Fruit fly (Drosophila melanogaster) whole organism, embryonic: ENCODE results near the gene CG8051.

Experiments
- Adf1 ChIP-seq: fragments of 200-800 bp; sonication (Bioruptor generic); IDR thresholded peaks from 2 replicates; pipeline ENCODE4 v1.3.6; 2022; ENCODE audit warnings: missing biosample characterization, missing genetic modification characterization
- Atf-2 ChIP-seq: fragments of 200-800 bp; sonication (Bioruptor generic); optimal IDR thresholded peaks from 2 replicates; lab custom pipeline; 2016; ENCODE audit warnings: missing biosample characterization, missing genetic modification characterization
- Bgb ChIP-seq: fragments of 200-800 bp; sonication (Bioruptor generic); IDR thresholded peaks from 2 replicates; pipeline ENCODE4 v1.3.6; 2022; ENCODE audit warnings: missing biosample characterization, missing genetic modification characterization; ENCODE audit not compliant: partially characterized antibody
- CG11456 ChIP-seq: fragments of 200-800 bp; sonication (Bioruptor generic); IDR thresholded peaks from 3 replicates; pipeline ENCODE4 v1.3.6; 2022; ENCODE audit warnings: missing biosample characterization, missing genetic modification characterization
- CG14050 ChIP-seq: fragments of 200-800 bp; sonication (Bioruptor generic); IDR thresholded peaks from 3 replicates; pipeline ENCODE4 v1.3.6; 2022; ENCODE audit warnings: missing biosample characterization, missing genetic modification characterization
- CG1647 ChIP-seq: fragments of 200-800 bp; sonication (Bioruptor generic); optimal IDR thresholded peaks from 3 replicates; lab custom pipeline; 2016; ENCODE audit warnings: missing biosample characterization, missing genetic modification characterization
- CG16815 ChIP-seq: fragments of 200-800 bp; sonication (Bioruptor generic); optimal IDR thresholded peaks from 3 replicates; lab custom pipeline; 2017; ENCODE audit warnings: missing biosample characterization, mild to moderate bottlenecking, missing genetic modification characterization
- CG16863 ChIP-seq: fragments of 200-800 bp; sonication (Bioruptor generic); optimal IDR thresholded peaks from 3 replicates; lab custom pipeline; 2016; ENCODE audit warnings: missing biosample characterization, missing genetic modification characterization
- CG17802 ChIP-seq: fragments of 200-800 bp; sonication (Bioruptor generic); optimal IDR thresholded peaks from 2 replicates; lab custom pipeline; 2018; ENCODE audit warnings: missing biosample characterization, mild to moderate bottlenecking, missing genetic modification characterization, moderate library complexity
- CG17829 ChIP-seq: fragments of 200-800 bp; optimal IDR thresholded peaks from 2 replicates; lab custom pipeline; 2019; ENCODE audit warnings: missing biosample characterization, mild to moderate bottlenecking, missing genetic modification characterization, moderate library complexity
- CG17912 ChIP-seq: fragments of 200-800 bp; sonication (Bioruptor generic); optimal IDR thresholded peaks from 2 replicates; lab custom pipeline; 2018; ENCODE audit warnings: missing biosample characterization, mild to moderate bottlenecking, missing genetic modification characterization
- CG2120 ChIP-seq: fragments of 200-800 bp; sonication (Bioruptor generic); optimal IDR thresholded peaks from 3 replicates; lab custom pipeline; 2016; ENCODE audit warnings: missing biosample characterization, missing genetic modification characterization
- CG2678 ChIP-seq: fragments of 200-800 bp; sonication (Bioruptor generic); optimal IDR thresholded peaks from 3 replicates; lab custom pipeline; 2019; ENCODE audit warnings: missing biosample characterization, mild to moderate bottlenecking, missing genetic modification characterization, moderate library complexity
- CG31388 ChIP-seq: fragments of 200-800 bp; sonication (Bioruptor generic); optimal IDR thresholded peaks from 2 replicates; lab custom pipeline; 2016; ENCODE audit warnings: missing biosample characterization, missing genetic modification characterization
- CG31441 ChIP-seq: fragments of 200-800 bp; sonication (Bioruptor generic); IDR thresholded peaks from 2 replicates; pipeline ENCODE4 v1.3.6; 2022; ENCODE audit warnings: missing biosample characterization, missing genetic modification characterization
- CG34422 ChIP-seq: fragments of 200-800 bp; sonication (Bioruptor generic); IDR thresholded peaks from 3 replicates; pipeline ENCODE4 v1.3.6; 2022; ENCODE audit warnings: missing biosample characterization, missing genetic modification characterization
- CG6175 ChIP-seq: fragments of 200-800 bp; sonication (Bioruptor generic); IDR thresholded peaks from 3 replicates; pipeline ENCODE4 v1.3.6; 2022; ENCODE audit warnings: missing biosample characterization, missing genetic modification characterization
- CG6765 ChIP-seq: fragments of 200-800 bp; sonication (Bioruptor generic); optimal IDR thresholded peaks from 3 replicates; lab custom pipeline; 2017; ENCODE audit warnings: missing biosample characterization, mild to moderate bottlenecking, missing genetic modification characterization
- CG7271 ChIP-seq: fragments of 200-800 bp; sonication (Bioruptor generic); optimal IDR thresholded peaks from 2 replicates; lab custom pipeline; 2018; ENCODE audit warnings: missing biosample characterization, mild to moderate bottlenecking, missing genetic modification characterization, moderate library complexity
- CG7372 ChIP-seq: fragments of 200-800 bp; sonication (Bioruptor generic); IDR thresholded peaks from 2 replicates; pipeline ENCODE4 v1.3.6; 2022; ENCODE audit warnings: missing biosample characterization, missing genetic modification characterization
- Ets65A ChIP-seq: fragments of 200-800 bp; sonication (Bioruptor generic); peaks from one replicate; lab custom pipeline; 2016; ENCODE audit warnings: missing biosample characterization, missing genetic modification characterization
- HmgD ChIP-seq: fragments of 200-800 bp; sonication (Bioruptor generic); optimal IDR thresholded peaks from 3 replicates; lab custom pipeline; 2016; ENCODE audit warnings: missing biosample characterization, missing genetic modification characterization
- Hmr ChIP-seq: fragments of 200-800 bp; sonication (Bioruptor generic); optimal IDR thresholded peaks from 3 replicates; lab custom pipeline; 2017; ENCODE audit warnings: mild to moderate bottlenecking, missing biosample characterization, missing genetic modification reagents, missing genetic modification characterization
- Lim3 ChIP-seq: fragments of 200-800 bp; sonication (Bioruptor generic); IDR thresholded peaks from 2 replicates; pipeline ENCODE4 v1.3.6; 2022; ENCODE audit warnings: missing biosample characterization, missing genetic modification characterization
- MBD-R2 ChIP-seq: fragments of 200-800 bp; sonication (Bioruptor generic); IDR thresholded peaks from 2 replicates; pipeline ENCODE4 v1.3.6; 2022; ENCODE audit warnings: missing biosample characterization, missing genetic modification characterization
- Meics ChIP-seq: fragments of 200-800 bp; sonication (Bioruptor generic); optimal IDR thresholded peaks from 2 replicates; lab custom pipeline; 2017; ENCODE audit warnings: missing biosample characterization, mild to moderate bottlenecking, missing genetic modification characterization
- NK7.1 ChIP-seq: fragments of 200-800 bp; sonication (Bioruptor generic); optimal IDR thresholded peaks from 3 replicates; lab custom pipeline; 2016; ENCODE audit warnings: missing biosample characterization, missing genetic modification characterization
- Nf-YC ChIP-seq: fragments of 200-800 bp; optimal IDR thresholded peaks from 3 replicates; lab custom pipeline; 2019; ENCODE audit warnings: missing biosample characterization, mild to moderate bottlenecking, missing genetic modification characterization, moderate library complexity
- NfI ChIP-seq: fragments of 200-800 bp; sonication (Bioruptor generic); optimal IDR thresholded peaks from 3 replicates; lab custom pipeline; 2018; ENCODE audit warnings: missing biosample characterization, mild to moderate bottlenecking, missing genetic modification characterization, moderate library complexity
- Opbp ChIP-seq: fragments of 200-800 bp; sonication (Bioruptor generic); IDR thresholded peaks from 3 replicates; pipeline ENCODE4 v1.3.6; 2022; ENCODE audit warnings: missing biosample characterization, missing genetic modification characterization; ENCODE audit not compliant: partially characterized antibody
- PHDP ChIP-seq: fragments of 200-800 bp; sonication (Bioruptor generic); optimal IDR thresholded peaks from 3 replicates; lab custom pipeline; 2018; ENCODE audit warnings: missing biosample characterization, mild to moderate bottlenecking, missing genetic modification characterization, moderate library complexity
- bsh ChIP-seq, 2 experiments: fragments of 200-800 bp; sonication (Bioruptor generic); optimal IDR thresholded peaks; 2 replicates each; lab custom pipeline; 2017 to 2018; ENCODE audit warnings: mild to moderate bottlenecking in 2 of 2, missing biosample characterization in 2 of 2, missing genetic modification characterization in 2 of 2, moderate library complexity in 1 of 2
- cas ChIP-seq: fragments of 200-800 bp; sonication (Bioruptor generic); IDR thresholded peaks from 2 replicates; pipeline ENCODE4 v1.3.6; 2022; ENCODE audit warnings: missing biosample characterization, missing genetic modification characterization
- chif ChIP-seq, 2 experiments: fragments of 200-800 bp; sonication (Bioruptor generic); optimal IDR thresholded peaks; 3 replicates each; lab custom pipeline; 2016; ENCODE audit warnings: missing biosample characterization in 2 of 2, missing genetic modification characterization in 2 of 2
- eve ChIP-seq, 2 experiments: fragments of >200 bp; optimal IDR thresholded peaks; 2 replicates each; lab custom pipeline; 2017; ENCODE audit warnings: missing biosample characterization in 2 of 2, missing genetic modification characterization in 2 of 2
- eyg ChIP-seq: fragments of 200-800 bp; sonication (Bioruptor generic); optimal IDR thresholded peaks from 3 replicates; lab custom pipeline; 2016; ENCODE audit warnings: missing biosample characterization, missing genetic modification characterization
- gce ChIP-seq: fragments of 200-800 bp; sonication (Bioruptor generic); IDR thresholded peaks from 3 replicates; pipeline ENCODE4 v1.3.6; 2022; ENCODE audit warnings: missing biosample characterization, missing genetic modification characterization
- gcm ChIP-seq: fragments of 200-800 bp; sonication (Bioruptor generic); optimal IDR thresholded peaks from 2 replicates; lab custom pipeline; 2019; ENCODE audit warnings: missing biosample characterization, mild to moderate bottlenecking, missing genetic modification characterization, moderate library complexity
- gsb ChIP-seq: fragments of 200-800 bp; sonication (Bioruptor generic); IDR thresholded peaks from 2 replicates; pipeline ENCODE4 v1.3.6; 2022; ENCODE audit warnings: missing biosample characterization, missing genetic modification characterization
- hth ChIP-seq: fragments of >200 bp; optimal IDR thresholded peaks from 2 replicates; lab custom pipeline; 2017; ENCODE audit warnings: inconsistent platforms
- jing ChIP-seq: fragments of 200-800 bp; sonication (Bioruptor generic); optimal IDR thresholded peaks from 2 replicates; lab custom pipeline; 2018; ENCODE audit warnings: missing biosample characterization, mild to moderate bottlenecking, missing genetic modification characterization
- luna ChIP-seq: fragments of 200-800 bp; sonication (Bioruptor generic); optimal IDR thresholded peaks from 2 replicates; lab custom pipeline; 2016; ENCODE audit warnings: missing biosample characterization, missing genetic modification characterization
- mld ChIP-seq: fragments of 200-800 bp; sonication (Bioruptor generic); IDR thresholded peaks from 3 replicates; pipeline ENCODE4 v1.3.6; 2022; ENCODE audit warnings: missing biosample characterization, missing genetic modification characterization; ENCODE audit not compliant: partially characterized antibody
- nmo ChIP-seq: fragments of 200-800 bp; sonication (Bioruptor generic); optimal IDR thresholded peaks from 2 replicates; lab custom pipeline; 2018; ENCODE audit warnings: missing biosample characterization, mild to moderate bottlenecking, missing genetic modification characterization, moderate library complexity
- oc ChIP-seq: fragments of 200-800 bp; sonication (Bioruptor generic); optimal IDR thresholded peaks from 2 replicates; lab custom pipeline; 2018; ENCODE audit warnings: missing biosample characterization, mild to moderate bottlenecking, missing genetic modification characterization, moderate library complexity
- sqz ChIP-seq: fragments of 200-800 bp; sonication (Bioruptor generic); optimal IDR thresholded peaks from 3 replicates; lab custom pipeline; 2018; ENCODE audit warnings: missing biosample characterization, mild to moderate bottlenecking, missing genetic modification characterization
- tgo ChIP-seq: fragments of 200-800 bp; sonication (Bioruptor generic); IDR thresholded peaks from 3 replicates; pipeline ENCODE4 v1.3.6; 2022; ENCODE audit warnings: missing biosample characterization, missing genetic modification characterization
- toy ChIP-seq: fragments of 200-800 bp; sonication (Bioruptor generic); IDR thresholded peaks from 2 replicates; pipeline ENCODE4 v1.3.6; 2022; ENCODE audit warnings: missing biosample characterization, missing genetic modification characterization
- unc-4 ChIP-seq: fragments of 200-800 bp; sonication (Bioruptor generic); IDR thresholded peaks from 2 replicates; pipeline ENCODE4 v1.3.6; 2022; ENCODE audit warnings: missing biosample characterization, missing genetic modification characterization; ENCODE audit not compliant: partially characterized antibody
- vfl ChIP-seq: fragments of 200-800 bp; sonication (Bioruptor generic); optimal IDR thresholded peaks from 2 replicates; lab custom pipeline; 2016; ENCODE audit warnings: missing biosample characterization, missing genetic modification characterization
- vnd ChIP-seq: fragments of 200-800 bp; sonication (Bioruptor generic); IDR thresholded peaks from 3 replicates; pipeline ENCODE4 v1.3.6; 2022; ENCODE audit warnings: missing biosample characterization, missing genetic modification characterization; ENCODE audit not compliant: partially characterized antibody

CG8051 gene

DNA sequence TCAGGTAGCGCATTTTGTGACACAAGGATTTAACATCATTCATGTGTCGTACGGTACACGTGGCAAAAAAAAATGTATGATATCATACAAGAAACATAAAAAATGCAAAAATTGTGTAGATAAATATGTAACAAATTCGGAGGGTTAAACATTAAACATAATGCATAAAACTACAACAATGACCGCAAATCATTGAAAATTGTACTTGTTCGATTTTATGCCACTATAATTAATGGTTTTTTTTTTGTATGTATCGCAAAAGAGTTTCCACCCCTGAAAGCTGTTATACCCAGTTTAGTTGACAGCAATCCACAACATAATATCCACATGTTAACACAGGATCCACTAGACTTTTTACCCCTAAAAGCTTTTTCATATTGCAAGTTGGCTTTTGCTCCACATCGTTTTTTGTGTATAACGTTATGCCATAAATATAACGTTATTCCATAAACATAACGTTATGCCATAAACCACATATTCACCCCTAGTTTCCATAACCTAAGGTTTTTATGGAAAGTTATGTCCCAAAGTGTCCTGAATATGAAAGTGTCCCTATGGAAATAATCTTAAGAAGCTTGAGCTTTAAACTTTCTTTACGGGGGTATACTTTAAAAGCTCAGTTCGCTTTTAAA is 41.2 kb upstream of the CG8051 start (continued):
- TF ChIP-seq toy (GFP tag; lab: Robert Waterston, UW) (no peak), vfl (GFP tag; lab: Kevin White, UChicago) (no peak), Nf-YC (tag; lab: Kevin White, UChicago) (no peak), Meics (GFP tag; lab: Kevin White, UChicago) (peak; percentile 10), CG7372 (GFP tag; lab: Robert Waterston, UW) (no peak), CG2120 (GFP tag; lab: Kevin White, UChicago) (peak; percentile 77), gsb (GFP tag; lab: Robert Waterston, UW) (no peak), gce (GFP tag; lab: Robert Waterston, UW) (no peak), CG17829 (tag; lab: Kevin White, UChicago) (no peak), chif (GFP tag; optimal IDR thresholded peaks at IDR 0.05; lab: Kevin White, UChicago) (peak; percentile 2 to 41), NfI (GFP tag; lab: Kevin White, UChicago) (peak; percentile 44), mld (GFP tag; lab: Robert Waterston, UW) (no peak), sqz (GFP tag; lab: Kevin White, UChicago) (no peak), CG31441 (peak; percentile 22; the same call in 1 of the 2 replicates), tgo (GFP tag; lab: Robert Waterston, UW) (no peak), CG2678 (tag; lab: Kevin White, UChicago) (no peak), Ets65A (no peak), bsh (GFP tag; optimal IDR thresholded peaks at IDR 0.05; lab: Kevin White, UChicago) (peak in 1 of 2 experiments; percentile 64), CG17802 (tag; lab: Kevin White, UChicago) (no peak), cas (GFP tag; lab: Robert Waterston, UW) (no peak), Bgb (GFP tag; lab: Robert Waterston, UW) (no peak), CG31388 (GFP tag; lab: Kevin White, UChicago) (no peak), luna (GFP tag; lab: Kevin White, UChicago) (no peak), CG7271 (tag; lab: Kevin White, UChicago) (no peak), CG34422 (no peak), Atf-2 (peak; percentile 30), jing (GFP tag; lab: Kevin White, UChicago) (no peak), eyg (GFP tag; lab: Kevin White, UChicago) (no peak), CG17912 (no peak), Opbp (GFP tag; lab: Robert Waterston, UW) (no peak), CG14050 (GFP tag; lab: Robert Waterston, UW) (no peak; the same call in 2 of the 3 replicates), CG1647 (GFP tag; lab: Kevin White, UChicago) (no peak), HmgD (no peak), eve (GFP tag; optimal IDR thresholded peaks at IDR 0.05; lab: Kevin White, UChicago) (peak in 1 of 2 experiments; percentile 24), CG6175 (no peak), CG16815 (no peak), gcm (GFP tag; lab: Kevin White, UChicago) (peak; percentile 34), PHDP (tag; lab: Kevin White, UChicago) (peak; percentile 68), CG6765 (GFP tag; lab: Kevin White, UChicago) (no peak), vnd (no peak), CG16863 (GFP tag; lab: Kevin White, UChicago) (no peak), Adf1 (GFP tag; lab: Robert Waterston, UW) (no peak), Lim3 (GFP tag; lab: Robert Waterston, UW) (no peak), hth (lab: Kevin White, UChicago) (no peak), nmo (GFP tag; lab: Kevin White, UChicago) (no peak), MBD-R2 (GFP tag; lab: Robert Waterston, UW) (no peak), Hmr (GFP tag; lab: Kevin White, UChicago) (peak; percentile 65), NK7.1 (GFP tag; lab: Kevin White, UChicago) (no peak), CG11456 (no peak), oc (tag; lab: Kevin White, UChicago) (peak; percentile 21), unc-4 (GFP tag; lab: Robert Waterston, UW) (no peak)
